Worm (Caenorhabditis elegans) whole organism, L4/young adult: ENCODE measurements around the gene T28A11.16.

Experiments used
- W03F9.2 ChIP-seq: fragments of 150-350 bp; optimal IDR thresholded peaks from 2 replicates; lab custom pipeline; 2014; ENCODE audit warnings: missing biosample characterization, missing genetic modification characterization
- him-1 ChIP-seq: sonication (generic microtip); optimal IDR thresholded peaks from 2 replicates; lab custom pipeline; 2016; ENCODE audit warnings: missing genotype, missing genetic modification reagents, missing genetic modification characterization, missing compliant biosample characterization

DNA sequence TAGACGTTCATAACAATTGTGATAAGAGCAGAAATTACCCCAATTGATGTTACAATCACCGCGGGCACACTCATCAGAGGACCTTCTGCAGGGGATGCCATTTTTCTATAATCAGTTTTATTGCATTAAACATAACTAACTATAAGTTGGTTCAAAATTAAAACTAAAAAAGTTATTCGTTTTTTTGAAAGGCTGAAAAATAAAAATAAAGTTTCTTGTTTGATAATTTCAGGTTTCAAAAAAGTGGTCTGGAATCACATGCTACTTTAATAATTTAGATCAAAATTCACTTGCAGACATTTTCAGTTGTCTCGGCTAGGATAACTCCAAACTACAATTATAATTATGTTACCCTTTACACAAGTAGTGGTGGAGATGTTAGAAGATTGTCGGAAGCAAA is 42.9 kb upstream of the T28A11.16 start, which contains the start of gene srbc-1:
- TF ChIP-seq W03F9.2 (tag; lab: Kevin White, UChicago) (no peak), him-1 (tag; lab: Kevin White, UChicago) (no peak)
